Worm (Caenorhabditis elegans) whole organism, late embryonic: ENCODE results near the gene scc-3.

Experiments used
- F13H6.1 ChIP-seq: sonication (generic microtip); optimal IDR thresholded peaks from 2 replicates; lab custom pipeline; 2016; ENCODE audit warnings: missing genetic modification characterization, missing compliant biosample characterization
- K02D7.2 ChIP-seq: sonication (generic microtip); optimal IDR thresholded peaks from 2 replicates; lab custom pipeline; 2017; ENCODE audit warnings: mild to moderate bottlenecking, missing genetic modification characterization, missing compliant biosample characterization
- K09A11.1 ChIP-seq: sonication (generic microtip); optimal IDR thresholded peaks from 2 replicates; lab custom pipeline; 2017; ENCODE audit warnings: antibody characterized with exemption, mild to moderate bottlenecking, missing genetic modification characterization, missing compliant biosample characterization; ENCODE audit not compliant: insufficient read depth
- ahr-1 ChIP-seq: sonication (generic microtip); optimal IDR thresholded peaks from 2 replicates; lab custom pipeline; 2016; ENCODE audit warnings: missing genetic modification characterization, missing compliant biosample characterization
- ama-1 ChIP-seq: fragments of 150-350 bp; optimal IDR thresholded peaks from 2 replicates; lab custom pipeline; 2014
- ceh-19 ChIP-seq: fragments of 200-800 bp; sonication (Bioruptor generic); optimal IDR thresholded peaks from 2 replicates; lab custom pipeline; 2018; ENCODE audit warnings: mild to moderate bottlenecking, missing genetic modification characterization, missing compliant biosample characterization
- ceh-2 ChIP-seq: sonication (generic microtip); optimal IDR thresholded peaks from 2 replicates; lab custom pipeline; 2016; ENCODE audit warnings: missing genotype, missing genetic modification characterization, missing compliant biosample characterization
- ceh-22 ChIP-seq: sonication (generic microtip); optimal IDR thresholded peaks from 2 replicates; lab custom pipeline; 2017; ENCODE audit warnings: missing biosample characterization, missing genetic modification characterization
- ceh-31 ChIP-seq: sonication (generic microtip); optimal IDR thresholded peaks from 2 replicates; lab custom pipeline; 2016; ENCODE audit warnings: missing genetic modification characterization, missing compliant biosample characterization
- ceh-34 ChIP-seq: sonication (generic microtip); optimal IDR thresholded peaks from 2 replicates; lab custom pipeline; 2016; ENCODE audit warnings: mild to moderate bottlenecking, missing genetic modification characterization, missing compliant biosample characterization
- ceh-9 ChIP-seq: sonication (generic microtip); optimal IDR thresholded peaks from 2 replicates; lab custom pipeline; 2016; ENCODE audit warnings: mild to moderate bottlenecking, missing genetic modification characterization, inconsistent platforms, missing compliant biosample characterization
- dmd-4 ChIP-seq: sonication (generic microtip); optimal IDR thresholded peaks from 2 replicates; lab custom pipeline; 2016; ENCODE audit warnings: borderline replicate concordance, missing genetic modification characterization, missing compliant biosample characterization
- ets-4 ChIP-seq: sonication (generic microtip); optimal IDR thresholded peaks from 2 replicates; lab custom pipeline; 2016; ENCODE audit warnings: missing genetic modification characterization, missing compliant biosample characterization
- fax-1 ChIP-seq: sonication (generic microtip); optimal IDR thresholded peaks from 2 replicates; lab custom pipeline; 2016; ENCODE audit warnings: missing genotype, missing genetic modification characterization, missing compliant biosample characterization
- fkh-10 ChIP-seq: fragments of 150-350 bp; optimal IDR thresholded peaks from 2 replicates; lab custom pipeline; 2014; ENCODE audit warnings: missing biosample characterization, missing genetic modification reagents, missing genetic modification characterization
- hlh-13 ChIP-seq: fragments of 200-800 bp; sonication (Bioruptor generic); optimal IDR thresholded peaks from 2 replicates; lab custom pipeline; 2018; ENCODE audit warnings: mild to moderate bottlenecking, missing genetic modification characterization, missing compliant biosample characterization
- hlh-30 ChIP-seq: sonication (generic microtip); optimal IDR thresholded peaks from 2 replicates; lab custom pipeline; 2017; ENCODE audit warnings: antibody characterized with exemption, missing genetic modification characterization, missing compliant biosample characterization; ENCODE audit not compliant: insufficient read depth
- madf-2 ChIP-seq: sonication (generic microtip); optimal IDR thresholded peaks from 2 replicates; lab custom pipeline; 2017; ENCODE audit warnings: missing genetic modification characterization, missing compliant biosample characterization
- mec-3 ChIP-seq: sonication (generic microtip); optimal IDR thresholded peaks from 2 replicates; lab custom pipeline; 2016; ENCODE audit warnings: borderline replicate concordance, missing genetic modification characterization, missing compliant biosample characterization
- nfya-1 ChIP-seq: sonication (generic microtip); optimal IDR thresholded peaks from 2 replicates; lab custom pipeline; 2017; ENCODE audit warnings: missing genetic modification characterization, mild to moderate bottlenecking, missing compliant biosample characterization, antibody characterized with exemption, moderate library complexity
- nhr-232 ChIP-seq: sonication (generic microtip); optimal IDR thresholded peaks from 2 replicates; lab custom pipeline; 2016; ENCODE audit warnings: missing genetic modification characterization, missing compliant biosample characterization
- odd-2 ChIP-seq: sonication (generic microtip); optimal IDR thresholded peaks from 2 replicates; lab custom pipeline; 2017; ENCODE audit warnings: antibody characterized with exemption, mild to moderate bottlenecking, missing genetic modification characterization, missing compliant biosample characterization
- pag-3 ChIP-seq: sonication (generic microtip); optimal IDR thresholded peaks from 2 replicates; lab custom pipeline; 2016; ENCODE audit warnings: missing compliant biosample characterization, missing genetic modification characterization, borderline replicate concordance
- pha-2 ChIP-seq: sonication (generic microtip); optimal IDR thresholded peaks from 2 replicates; lab custom pipeline; 2017; ENCODE audit warnings: mild to moderate bottlenecking, missing genetic modification characterization, missing compliant biosample characterization
- pha-4 ChIP-seq: fragments of 150-350 bp; optimal IDR thresholded peaks from 2 replicates; lab custom pipeline; 2018; ENCODE audit warnings: missing biosample characterization, missing genetic modification reagents, missing genetic modification characterization
- pqm-1 ChIP-seq: sonication (generic microtip); optimal IDR thresholded peaks from 2 replicates; lab custom pipeline; 2016; ENCODE audit warnings: missing genetic modification characterization, missing compliant biosample characterization
- rnt-1 ChIP-seq: sonication (generic microtip); optimal IDR thresholded peaks from 2 replicates; lab custom pipeline; 2016; ENCODE audit warnings: missing genetic modification characterization, missing compliant biosample characterization
- sox-2 ChIP-seq: fragments of 200-800 bp; sonication (Bioruptor generic); IDR thresholded peaks from 2 replicates; pipeline ENCODE4 v1.3.6; 2022; ENCODE audit warnings: missing genetic modification reagents, missing genetic modification characterization, missing compliant biosample characterization
- sox-4 ChIP-seq: sonication (generic microtip); optimal IDR thresholded peaks from 2 replicates; lab custom pipeline; 2017; ENCODE audit warnings: mild to moderate bottlenecking, missing genetic modification characterization, inconsistent platforms, missing compliant biosample characterization
- syd-9 ChIP-seq: sonication (generic microtip); optimal IDR thresholded peaks from 2 replicates; lab custom pipeline; 2016; ENCODE audit warnings: mild to moderate bottlenecking, missing genetic modification characterization, moderate library complexity, missing compliant biosample characterization
- tbx-7 ChIP-seq: sonication (generic microtip); optimal IDR thresholded peaks from 2 replicates; lab custom pipeline; 2016; ENCODE audit warnings: missing genotype, missing genetic modification characterization, missing compliant biosample characterization
- unc-3 ChIP-seq, 2 experiments: fragments of 200-800 bp in 1 of 2; sonication (Bioruptor generic) in 1 of 2; sonication (generic microtip) in 1 of 2; conservative IDR thresholded peaks in 1 of 2; optimal IDR thresholded peaks in 1 of 2; 2 replicates each; pipeline versions ENCODE4 v1.3.6 to Lab custom; 2016 to 2022; ENCODE audit warnings: missing compliant biosample characterization in 2 of 2, missing genetic modification characterization in 2 of 2, missing genetic modification reagents in 1 of 2
- unc-42 ChIP-seq: sonication (generic microtip); optimal IDR thresholded peaks from 2 replicates; lab custom pipeline; 2016; ENCODE audit warnings: missing genotype, missing genetic modification characterization, missing compliant biosample characterization
- unc-86 ChIP-seq: sonication (generic microtip); optimal IDR thresholded peaks from 2 replicates; lab custom pipeline; 2016; ENCODE audit warnings: missing genetic modification characterization, missing compliant biosample characterization

scc-3 gene

DNA sequence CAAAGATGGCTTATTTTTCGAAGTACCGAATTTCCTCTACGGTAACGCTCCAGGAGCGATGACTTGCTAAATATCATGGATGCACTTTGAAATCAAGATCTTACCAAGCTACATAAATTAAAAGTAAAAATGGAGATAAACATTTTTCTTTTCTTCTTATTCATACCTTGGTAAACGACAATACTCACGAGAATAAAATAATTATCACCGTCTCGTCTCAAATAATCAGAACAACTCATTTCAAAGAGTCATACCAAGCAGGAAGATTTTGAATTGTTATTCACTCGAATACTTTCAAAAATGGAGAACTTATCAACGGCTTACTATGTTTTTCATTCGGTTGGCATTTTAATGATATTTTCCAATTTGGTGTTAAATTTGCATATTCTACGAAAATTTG lies 39.5 kb downstream of the scc-3 start, which contains the start of gene srbc-45:
TSS of gene srbc-45 (plus strand) at position 301 of the 400 bp plus-strand sequence.
- no peak for TF ChIP-seq mec-3 (tag; lab: Kevin White, UChicago)
- no peak for TF ChIP-seq ceh-22 (tag; lab: Kevin White, UChicago)
- no peak for TF ChIP-seq tbx-7 (tag; lab: Kevin White, UChicago)
- TF ChIP-seq ceh-31 (tag; lab: Kevin White, UChicago), result no peak
- no peak for TF ChIP-seq K09A11.1 (tag; lab: Kevin White, UChicago)
- TF ChIP-seq syd-9 (tag; lab: Kevin White, UChicago), result no peak

DNA sequence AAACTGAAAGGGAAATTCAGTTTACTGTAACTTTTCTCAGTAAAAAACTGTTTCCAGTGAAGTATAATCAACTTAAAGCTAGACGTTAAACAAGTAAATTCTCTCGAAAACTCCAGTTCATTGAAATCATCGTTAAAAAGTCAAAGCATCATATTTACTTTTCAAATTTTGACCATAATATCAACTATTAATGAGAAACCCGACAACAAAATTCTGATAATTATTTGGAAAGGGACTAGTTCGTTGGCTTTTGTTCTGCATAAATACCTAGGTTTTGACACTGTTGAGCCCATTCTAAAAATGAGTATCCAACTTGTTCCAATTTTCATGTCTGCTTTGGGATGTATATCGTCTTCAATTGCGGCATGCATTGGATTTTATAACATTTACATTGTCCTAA lies 42.4 kb downstream of the scc-3 start, which contains the start of gene ZC443.7:
TSS of gene ZC443.7 (plus strand) at position 301 of the 400 bp plus-strand sequence.
- no peak for TF ChIP-seq mec-3 (tag; lab: Kevin White, UChicago)
- TF ChIP-seq sox-4, result no peak
- TF ChIP-seq odd-2 (tag; lab: Kevin White, UChicago), result no peak
- TF ChIP-seq ceh-19 (GFP tag; lab: Kevin White, UChicago), result no peak
- no peak for TF ChIP-seq K02D7.2
- no peak for TF ChIP-seq nfya-1 (tag; lab: Kevin White, UChicago)
- TF ChIP-seq hlh-13, result no peak
- TF ChIP-seq ama-1, result no peak
- TF ChIP-seq ceh-2 (tag; lab: Kevin White, UChicago), result no peak
- no peak for TF ChIP-seq pha-4 (tag; lab: Kevin White, UChicago)
- TF ChIP-seq tbx-7 (tag; lab: Kevin White, UChicago), result no peak
- no peak for TF ChIP-seq unc-3 (GFP tag; conservative IDR thresholded peaks at IDR 0.05; lab: Robert Waterston, UW)
- no peak for TF ChIP-seq unc-3 (tag; optimal IDR thresholded peaks at IDR 0.05; lab: Kevin White, UChicago)

DNA sequence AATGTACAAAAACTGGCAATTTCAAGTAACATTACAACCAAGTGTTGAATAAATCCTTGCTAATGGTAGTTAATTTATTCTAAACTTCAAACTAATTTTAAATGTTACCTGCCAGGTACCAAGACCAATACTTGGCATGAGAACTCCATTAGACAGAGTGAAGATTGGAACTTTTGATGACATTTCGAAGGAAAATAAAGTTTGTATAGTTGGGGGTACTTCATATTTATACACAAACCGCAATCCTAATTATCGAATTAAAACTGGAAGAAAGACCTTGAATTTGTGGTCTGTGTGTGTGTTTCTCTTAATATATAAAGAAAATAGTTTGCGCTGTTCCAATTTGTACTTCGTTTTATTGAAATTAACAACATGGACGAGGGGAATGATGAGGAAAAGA lies 46.1 kb downstream of the scc-3 start, which contains the start of gene ZC443.1:
TSS of gene ZC443.1 (minus strand) at position 205 of the 400 bp plus-strand sequence.
- TF ChIP-seq madf-2 (tag; lab: Kevin White, UChicago), result no peak
- TF ChIP-seq F13H6.1 (tag; lab: Kevin White, UChicago), result no peak
- TF ChIP-seq ama-1, result no peak
- no peak for TF ChIP-seq pha-2 (tag; lab: Kevin White, UChicago)
- no peak for TF ChIP-seq unc-42 (tag; lab: Kevin White, UChicago)
- TF ChIP-seq rnt-1 (tag; lab: Kevin White, UChicago), result no peak
- TF ChIP-seq K02D7.2, result no peak
- no peak for TF ChIP-seq pqm-1
- TF ChIP-seq fkh-10, result no peak
- no peak for TF ChIP-seq nhr-232 (tag; lab: Kevin White, UChicago)
- TF ChIP-seq unc-86 (tag; lab: Kevin White, UChicago), result no peak

DNA sequence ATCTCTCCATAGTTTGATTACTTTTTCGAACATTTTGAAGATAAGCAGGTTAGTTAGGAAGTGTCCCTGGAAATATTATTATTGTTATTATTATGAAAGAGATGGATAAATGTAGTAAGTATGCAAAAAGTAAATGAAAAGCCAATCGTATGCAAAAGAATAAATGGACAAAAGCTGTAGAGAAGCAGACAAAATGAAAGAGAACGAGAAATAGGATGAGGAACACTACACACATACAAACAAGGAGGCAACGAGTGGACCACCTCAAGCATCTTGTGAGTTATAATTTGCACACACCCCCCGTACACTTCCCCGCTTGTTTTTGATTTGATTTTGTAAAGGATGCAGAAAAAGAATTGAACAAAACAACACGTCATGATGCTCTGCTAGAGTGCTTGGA lies 47.4 kb downstream of the scc-3 start, which contains the start of gene ZC443.2:
TSS of gene ZC443.2 (minus strand) at position 67 of the 400 bp plus-strand sequence.
- TF ChIP-seq nfya-1 (tag; lab: Kevin White, UChicago) (peak; percentile 7), dmd-4 (tag; lab: Kevin White, UChicago) (no peak), ets-4 (tag; lab: Kevin White, UChicago) (no peak), ceh-9 (tag; lab: Kevin White, UChicago) (no peak), fax-1 (tag; lab: Kevin White, UChicago) (no peak), hlh-30 (no peak), sox-2 (no peak)

DNA sequence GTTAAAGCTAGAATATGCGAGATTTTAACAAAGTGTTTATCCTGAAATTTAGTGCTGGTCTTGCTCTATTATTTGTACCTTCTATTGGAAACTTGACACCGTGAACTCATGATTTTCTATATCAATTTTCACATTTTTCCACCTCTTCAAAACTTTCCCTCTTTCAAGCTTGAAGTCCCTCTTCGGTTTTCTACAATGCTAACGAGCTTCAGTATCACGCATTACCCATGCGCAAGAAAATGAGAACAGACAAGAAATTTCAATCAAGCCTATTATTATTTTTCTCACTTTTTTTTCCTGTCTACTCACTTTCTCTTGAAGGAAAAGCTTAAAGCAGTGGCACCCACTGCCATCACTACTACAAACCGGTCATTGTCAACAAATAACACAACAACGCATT lies 48.1 kb downstream of the scc-3 start:
- TF ChIP-seq ceh-34 (tag; lab: Kevin White, UChicago), result peak; percentile 31
- TF ChIP-seq pag-3 (tag; lab: Kevin White, UChicago), result no peak
- TF ChIP-seq ama-1, result peak; percentile 62
- TF ChIP-seq ets-4 (tag; lab: Kevin White, UChicago), result no peak
- no peak for TF ChIP-seq ahr-1 (tag; lab: Kevin White, UChicago)
- no peak for TF ChIP-seq ceh-2 (tag; lab: Kevin White, UChicago)
